Worm (Caenorhabditis elegans) whole organism, L2 larva: ENCODE data around the gene Y69H2.7.

Experiments used
- C34F6.9 ChIP-seq: fragments of 150-350 bp; optimal IDR thresholded peaks from 2 replicates; lab custom pipeline; 2014; ENCODE audit warnings: missing biosample characterization, missing genetic modification characterization
- ZK546.5 ChIP-seq: sonication (generic microtip); optimal IDR thresholded peaks from 2 replicates; lab custom pipeline; 2017; ENCODE audit warnings: missing biosample characterization, missing genetic modification characterization
- alr-1 ChIP-seq: fragments of 150-350 bp; optimal IDR thresholded peaks from 2 replicates; lab custom pipeline; 2014; ENCODE audit warnings: missing biosample characterization, missing genetic modification characterization
- aly-2 ChIP-seq: fragments of 150-350 bp; optimal IDR thresholded peaks from 2 replicates; lab custom pipeline; 2014; ENCODE audit warnings: missing biosample characterization, missing genetic modification characterization
- ama-1 ChIP-seq: fragments of 150-350 bp; optimal IDR thresholded peaks from 2 replicates; lab custom pipeline; 2018; ENCODE audit warnings: inconsistent platforms
- blmp-1 ChIP-seq: sonication (generic microtip); optimal IDR thresholded peaks from 2 replicates; lab custom pipeline; 2017; ENCODE audit warnings: missing genetic modification characterization, mild to moderate bottlenecking, missing compliant biosample characterization, antibody characterized with exemption, moderate library complexity; ENCODE audit not compliant: insufficient read depth
- ceh-16 ChIP-seq: fragments of 150-350 bp; optimal IDR thresholded peaks from 2 replicates; lab custom pipeline; 2014; ENCODE audit warnings: missing biosample characterization, missing genetic modification characterization
- crh-2 ChIP-seq: sonication (generic microtip); optimal IDR thresholded peaks from 2 replicates; lab custom pipeline; 2017; ENCODE audit warnings: missing biosample characterization, missing genetic modification characterization
- egl-27 ChIP-seq: sonication (generic microtip); optimal IDR thresholded peaks from 3 replicates; lab custom pipeline; 2017; ENCODE audit warnings: missing biosample characterization, missing genetic modification reagents, missing genetic modification characterization
- elt-1 ChIP-seq: fragments of 150-350 bp; optimal IDR thresholded peaks from 2 replicates; lab custom pipeline; 2014; ENCODE audit warnings: missing biosample characterization, missing genetic modification characterization
- elt-3 ChIP-seq: sonication (generic microtip); optimal IDR thresholded peaks from 2 replicates; lab custom pipeline; 2017; ENCODE audit warnings: missing biosample characterization, missing genetic modification characterization
- fos-1 ChIP-seq: fragments of 150-350 bp; optimal IDR thresholded peaks from 2 replicates; lab custom pipeline; 2014; ENCODE audit warnings: missing biosample characterization, missing genetic modification characterization
- gmeb-1 ChIP-seq: fragments of 150-350 bp; optimal IDR thresholded peaks from 2 replicates; lab custom pipeline; 2014; ENCODE audit warnings: missing biosample characterization, missing genetic modification characterization
- lin-11 ChIP-seq: fragments of 150-350 bp; sonication (generic microtip); optimal IDR thresholded peaks from 2 replicates; lab custom pipeline; 2014; ENCODE audit warnings: missing biosample characterization, missing genetic modification characterization, inconsistent platforms, mixed read lengths
- lin-13 ChIP-seq: fragments of 150-350 bp; optimal IDR thresholded peaks from 2 replicates; lab custom pipeline; 2014; ENCODE audit warnings: missing biosample characterization, missing genetic modification reagents, missing genetic modification characterization
- lin-39 ChIP-seq: fragments of 150-350 bp; optimal IDR thresholded peaks from 2 replicates; lab custom pipeline; 2014; ENCODE audit warnings: missing biosample characterization, missing genetic modification reagents, missing genetic modification characterization
- lsy-2 ChIP-seq, 2 experiments: fragments of 150-350 bp in 1 of 2; sonication (generic microtip) in 1 of 2; optimal IDR thresholded peaks; 2 replicates each; lab custom pipeline; 2014 to 2017; ENCODE audit warnings: missing biosample characterization in 2 of 2, missing genetic modification characterization in 2 of 2
- mab-5 ChIP-seq: fragments of 150-350 bp; optimal IDR thresholded peaks from 2 replicates; lab custom pipeline; 2014; ENCODE audit warnings: missing biosample characterization, missing genetic modification characterization
- mdl-1 ChIP-seq, 2 experiments: fragments of 150-350 bp in 1 of 2; sonication (generic microtip) in 1 of 2; optimal IDR thresholded peaks; 2 replicates each; lab custom pipeline; 2017; ENCODE audit warnings: missing biosample characterization in 2 of 2, missing genetic modification characterization in 2 of 2
- nhr-11 ChIP-seq: fragments of 150-350 bp; optimal IDR thresholded peaks from 2 replicates; lab custom pipeline; 2014; ENCODE audit warnings: missing biosample characterization, missing genetic modification characterization
- nhr-12 ChIP-seq: fragments of 150-350 bp; optimal IDR thresholded peaks from 2 replicates; lab custom pipeline; 2014; ENCODE audit warnings: missing biosample characterization, missing genetic modification characterization
- nhr-23 ChIP-seq: fragments of 150-350 bp; optimal IDR thresholded peaks from 2 replicates; lab custom pipeline; 2014; ENCODE audit warnings: missing biosample characterization, missing genetic modification reagents, missing genetic modification characterization
- nhr-25 ChIP-seq: fragments of 150-350 bp; sonication (generic microtip); optimal IDR thresholded peaks from 3 replicates; lab custom pipeline; 2014; ENCODE audit warnings: missing biosample characterization, missing genetic modification characterization
- nhr-6 ChIP-seq: fragments of 150-350 bp; optimal IDR thresholded peaks from 2 replicates; lab custom pipeline; 2014; ENCODE audit warnings: missing biosample characterization, missing genetic modification characterization
- nhr-77 ChIP-seq: fragments of 150-350 bp; optimal IDR thresholded peaks from 2 replicates; lab custom pipeline; 2014; ENCODE audit warnings: missing biosample characterization, missing genetic modification characterization
- peb-1 ChIP-seq: fragments of 150-350 bp; optimal IDR thresholded peaks from 2 replicates; lab custom pipeline; 2014; ENCODE audit warnings: missing biosample characterization, missing genetic modification characterization
- sem-4 ChIP-seq: fragments of 150-350 bp; optimal IDR thresholded peaks from 2 replicates; lab custom pipeline; 2014; ENCODE audit warnings: missing biosample characterization, missing genetic modification reagents, missing genetic modification characterization
- sma-3 ChIP-seq: sonication (generic microtip); optimal IDR thresholded peaks from 2 replicates; lab custom pipeline; 2016; ENCODE audit warnings: missing genetic modification reagents, missing genetic modification characterization, missing compliant biosample characterization
- sma-9 ChIP-seq, 2 experiments: fragments of 150-350 bp in 1 of 2; sonication (generic microtip) in 1 of 2; optimal IDR thresholded peaks; 2 replicates each; lab custom pipeline; 2014 to 2016; ENCODE audit warnings: missing genetic modification characterization in 2 of 2, mild to moderate bottlenecking in 1 of 2, missing biosample characterization in 1 of 2, missing compliant biosample characterization in 1 of 2, missing genetic modification reagents in 1 of 2, moderate library complexity in 1 of 2
- snpc-4 ChIP-seq: fragments of 150-350 bp; optimal IDR thresholded peaks from 2 replicates; lab custom pipeline; 2014; ENCODE audit warnings: missing biosample characterization, missing genetic modification characterization
- unc-39 ChIP-seq: fragments of 150-350 bp; optimal IDR thresholded peaks from 2 replicates; lab custom pipeline; 2014; ENCODE audit warnings: missing biosample characterization, missing genetic modification characterization
- unc-55 ChIP-seq: fragments of 150-350 bp; sonication (generic microtip); optimal IDR thresholded peaks from 3 replicates; lab custom pipeline; 2014; ENCODE audit warnings: missing biosample characterization, missing genetic modification reagents, missing genetic modification characterization
- unc-62 ChIP-seq: fragments of 150-350 bp; optimal IDR thresholded peaks from 2 replicates; lab custom pipeline; 2014; ENCODE audit warnings: missing biosample characterization, missing genetic modification reagents, missing genetic modification characterization
- zag-1 ChIP-seq: fragments of 150-350 bp; optimal IDR thresholded peaks from 2 replicates; lab custom pipeline; 2014; ENCODE audit warnings: missing biosample characterization, missing genetic modification characterization
- ztf-1 ChIP-seq: fragments of 200-800 bp; sonication (Bioruptor generic); conservative IDR thresholded peaks from 2 replicates; pipeline ENCODE4 v1.3.6; 2022; ENCODE audit warnings: missing genetic modification characterization, missing compliant biosample characterization
- ztf-11 ChIP-seq: sonication (generic microtip); optimal IDR thresholded peaks from 2 replicates; lab custom pipeline; 2017; ENCODE audit warnings: missing biosample characterization, missing genetic modification characterization
- ztf-4 ChIP-seq: fragments of 150-350 bp; optimal IDR thresholded peaks from 2 replicates; lab custom pipeline; 2014; ENCODE audit warnings: missing biosample characterization, missing genetic modification characterization

Gene Y69H2.7

DNA sequence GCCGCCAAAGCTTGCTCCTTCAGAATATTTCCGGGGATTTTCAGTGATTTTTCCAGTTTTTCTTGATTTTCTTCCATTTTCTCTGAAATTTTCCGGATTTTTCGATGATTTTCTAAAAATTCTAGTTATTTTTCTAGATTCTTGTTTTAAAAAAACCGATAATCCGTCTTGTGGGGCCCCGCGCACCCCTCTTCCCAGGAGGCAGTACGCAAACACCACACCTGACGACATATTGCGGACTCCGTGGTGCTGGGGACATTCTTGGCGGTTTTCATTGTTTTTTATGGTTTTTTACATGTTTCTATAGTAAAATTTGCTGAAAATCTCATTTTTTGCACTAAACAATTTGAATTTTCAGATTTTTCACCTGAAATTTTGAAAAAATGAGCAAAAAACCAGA, at the start of gene Y69H2.7, which contains the start of gene ubc-19:
TSS of gene Y69H2.7 (plus strand) at position 309 of the 400 bp plus-strand sequence.
TSS of gene ubc-19 (minus strand) at position 82 of the 400 bp plus-strand sequence.
- TF ChIP-seq C34F6.9 (tag; lab: Kevin White, UChicago) (peak; percentile 5), ztf-4 (tag; lab: Kevin White, UChicago) (no peak), crh-2 (tag; lab: Kevin White, UChicago) (no peak), sem-4 (tag; lab: Kevin White, UChicago) (no peak), lsy-2 (tag; optimal IDR thresholded peaks at IDR 0.05; lab: Kevin White, UChicago) (peak; percentile 22 to 50), ama-1 (no peak), peb-1 (tag; lab: Kevin White, UChicago) (no peak), lin-11 (no peak), ZK546.5 (tag; lab: Kevin White, UChicago) (no peak), unc-55 (GFP tag; lab: Kevin White, UChicago) (peak; percentile 35), lin-13 (GFP tag; lab: Kevin White, UChicago) (peak; percentile 47), unc-62 (GFP tag; lab: Kevin White, UChicago) (no peak), nhr-25 (tag; lab: Kevin White, UChicago) (no peak), egl-27 (no peak), snpc-4 (tag; lab: Kevin White, UChicago) (no peak), nhr-6 (tag; lab: Kevin White, UChicago) (no peak), ceh-16 (tag; lab: Kevin White, UChicago) (no peak)

DNA sequence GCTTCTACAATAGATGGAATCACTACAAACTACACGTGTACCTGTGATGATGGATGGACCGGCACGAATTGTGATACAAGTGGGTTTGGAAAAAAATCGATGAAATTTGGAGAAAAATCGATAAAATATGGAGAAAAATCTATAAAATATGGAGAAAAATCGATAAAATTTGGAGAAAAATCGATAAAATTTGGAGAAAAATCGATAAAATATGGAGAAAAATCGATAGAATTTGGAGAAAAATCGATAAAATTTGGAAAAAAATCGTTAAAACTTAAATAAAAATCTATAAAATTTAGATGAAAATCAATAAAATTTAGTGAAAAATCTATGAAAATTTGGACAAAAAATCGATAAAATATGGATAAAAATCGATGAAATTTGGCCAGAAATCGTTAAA, 45.5 kb upstream of the Y69H2.7 start:
- TF ChIP-seq ama-1 (no peak), ztf-11 (tag; lab: Kevin White, UChicago) (no peak), blmp-1 (no peak), C34F6.9 (tag; lab: Kevin White, UChicago) (no peak), lin-11 (no peak), unc-39 (tag; lab: Kevin White, UChicago) (no peak), nhr-12 (tag; lab: Kevin White, UChicago) (no peak), nhr-77 (tag; lab: Kevin White, UChicago) (no peak), peb-1 (tag; lab: Kevin White, UChicago) (no peak), aly-2 (tag; lab: Kevin White, UChicago) (no peak), zag-1 (tag; lab: Kevin White, UChicago) (no peak), lin-39 (tag; lab: Kevin White, UChicago) (no peak), unc-55 (GFP tag; lab: Kevin White, UChicago) (no peak), ZK546.5 (tag; lab: Kevin White, UChicago) (no peak)

DNA sequence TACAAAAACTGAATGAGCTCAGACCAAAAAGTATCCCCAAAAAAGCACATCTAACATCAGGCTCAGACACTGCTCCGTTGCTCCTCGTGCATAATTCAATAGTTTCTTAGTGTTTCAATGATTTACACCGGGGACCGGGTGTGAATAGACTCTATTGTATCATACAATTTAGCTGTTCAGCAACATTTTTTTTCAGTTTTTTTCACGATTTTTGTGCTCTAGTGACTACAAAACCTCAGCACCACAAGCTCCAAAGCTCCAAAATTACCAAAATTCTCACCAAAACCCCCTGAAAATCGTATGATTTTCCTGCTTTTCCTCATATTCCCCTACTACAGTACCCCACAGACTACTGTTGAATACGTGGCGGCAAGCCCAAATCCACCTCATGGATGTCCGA, 39.7 kb upstream of the Y69H2.7 start, which contains the start of gene egas-2:
TSS of gene egas-2 (plus strand) at position 301 of the 400 bp plus-strand sequence.
- TF ChIP-seq fos-1 = no peak

DNA sequence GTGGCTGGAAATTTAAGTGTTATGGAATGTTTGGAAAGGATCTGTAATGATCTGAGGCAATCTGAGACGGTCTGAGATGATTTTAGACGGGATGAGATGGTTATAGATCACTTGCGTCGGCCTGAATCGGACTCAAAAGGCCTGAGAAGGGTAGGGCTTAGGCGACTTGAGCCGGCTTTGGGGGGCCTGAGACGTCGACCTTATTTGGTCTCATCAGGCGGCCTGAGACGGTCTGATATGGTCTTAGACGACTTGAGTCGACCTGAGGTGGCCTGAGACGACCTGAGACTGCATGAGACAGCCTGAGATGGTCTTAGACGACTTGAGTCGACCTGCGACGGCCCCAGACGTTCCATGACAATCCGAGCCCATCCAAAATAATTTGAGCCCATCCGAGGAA, 33.4 kb upstream of the Y69H2.7 start:
- no peak for TF ChIP-seq ztf-1 (GFP tag; lab: Robert Waterston, UW)
- TF ChIP-seq peb-1 (tag; lab: Kevin White, UChicago) = no peak
- TF ChIP-seq alr-1 (tag; lab: Kevin White, UChicago) = no peak
- TF ChIP-seq lin-11 = no peak
- TF ChIP-seq ztf-11 (tag; lab: Kevin White, UChicago) = no peak
- no peak for TF ChIP-seq ama-1
- TF ChIP-seq blmp-1 = no peak
- TF ChIP-seq gmeb-1 = no peak
- TF ChIP-seq aly-2 (tag; lab: Kevin White, UChicago) = no peak

DNA sequence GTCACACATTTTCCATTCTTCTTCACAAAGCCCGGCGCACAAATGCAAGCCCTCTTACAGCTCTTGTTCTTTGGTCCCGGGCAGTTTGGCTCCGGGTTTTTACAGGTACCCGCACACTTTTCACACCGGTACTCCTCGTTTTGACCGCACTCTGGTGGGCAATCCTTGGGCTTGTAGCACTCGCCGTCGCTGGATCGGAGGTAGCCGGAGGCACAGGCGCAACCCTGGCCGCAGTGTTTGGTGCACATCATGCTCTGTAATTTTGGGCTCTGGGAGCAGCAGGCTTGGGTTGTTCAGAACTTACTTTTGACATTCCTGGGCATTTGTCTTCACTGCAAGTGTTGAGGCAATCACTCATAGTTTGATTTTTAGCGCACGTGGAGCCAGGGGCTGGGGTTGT, 32.4 kb upstream of the Y69H2.7 start:
- TF ChIP-seq alr-1 (tag; lab: Kevin White, UChicago) = no peak
- no peak for TF ChIP-seq mab-5 (tag; lab: Kevin White, UChicago)
- TF ChIP-seq elt-3 (tag; lab: Kevin White, UChicago) = no peak
- no peak for TF ChIP-seq elt-1 (tag; lab: Kevin White, UChicago)
- TF ChIP-seq mdl-1 (tag; optimal IDR thresholded peaks at IDR 0.05; lab: Kevin White, UChicago) = no peak
- TF ChIP-seq snpc-4 (tag; lab: Kevin White, UChicago) = no peak
- no peak for TF ChIP-seq egl-27
- TF ChIP-seq sma-9 (GFP tag; optimal IDR thresholded peaks at IDR 0.05; lab: Kevin White, UChicago) = no peak
- TF ChIP-seq sma-9 (tag; optimal IDR thresholded peaks at IDR 0.05; lab: Kevin White, UChicago) = no peak
- TF ChIP-seq sem-4 (tag; lab: Kevin White, UChicago) = no peak
- TF ChIP-seq nhr-25 (tag; lab: Kevin White, UChicago) = no peak
- no peak for TF ChIP-seq gmeb-1
- TF ChIP-seq sma-3 = no peak
- no peak for TF ChIP-seq nhr-23 (tag; lab: Kevin White, UChicago)
- no peak for TF ChIP-seq nhr-11 (tag; lab: Kevin White, UChicago)
- TF ChIP-seq ztf-1 (GFP tag; lab: Robert Waterston, UW) = no peak
- no peak for TF ChIP-seq blmp-1
